Fruit fly (Drosophila melanogaster) whole organism, embryonic: ENCODE measurements around the gene CG17646.

Source experiments
- CG10267 ChIP-seq: fragments of 200-800 bp; sonication (Bioruptor generic); optimal IDR thresholded peaks from 2 replicates; lab custom pipeline; 2018; ENCODE audit warnings: missing biosample characterization, mild to moderate bottlenecking, missing genetic modification characterization, moderate library complexity
- CG10979 ChIP-seq: fragments of 200-800 bp; sonication (Bioruptor generic); optimal IDR thresholded peaks from 2 replicates; lab custom pipeline; 2018; ENCODE audit warnings: missing biosample characterization, mild to moderate bottlenecking, missing genetic modification characterization, moderate library complexity
- CG11093 ChIP-seq: fragments of 200-800 bp; sonication (Bioruptor generic); IDR thresholded peaks from 3 replicates; pipeline ENCODE4 v1.3.6; 2022; ENCODE audit warnings: missing biosample characterization, missing genetic modification characterization
- CG11247 ChIP-seq: fragments of 200-800 bp; sonication (Bioruptor generic); IDR thresholded peaks from 2 replicates; pipeline ENCODE4 v1.3.6; 2022; ENCODE audit warnings: missing biosample characterization, missing genetic modification characterization
- CG13287 ChIP-seq: fragments of 200-800 bp; sonication (Bioruptor generic); IDR thresholded peaks from 2 replicates; pipeline ENCODE4 v1.3.6; 2022; ENCODE audit warnings: missing biosample characterization, missing genetic modification characterization; ENCODE audit not compliant: partially characterized antibody
- CG14860 ChIP-seq: fragments of 200-800 bp; sonication (Bioruptor generic); IDR thresholded peaks from 3 replicates; pipeline ENCODE4 v1.3.6; 2022; ENCODE audit warnings: missing biosample characterization, missing genetic modification characterization; ENCODE audit not compliant: partially characterized antibody
- CG15514 ChIP-seq: fragments of 200-800 bp; sonication (Bioruptor generic); optimal IDR thresholded peaks from 3 replicates; lab custom pipeline; 2017; ENCODE audit warnings: missing biosample characterization, missing genetic modification characterization, mild to moderate bottlenecking, moderate library complexity, missing genetic modification reagents
- CG16779 ChIP-seq: fragments of 200-800 bp; sonication (Bioruptor generic); IDR thresholded peaks from 2 replicates; pipeline ENCODE4 v1.3.6; 2022; ENCODE audit warnings: missing biosample characterization, missing genetic modification characterization
- CG17186 ChIP-seq: fragments of 200-800 bp; sonication (Bioruptor generic); optimal IDR thresholded peaks from 3 replicates; lab custom pipeline; 2017; ENCODE audit warnings: missing biosample characterization, missing genetic modification reagents, missing genetic modification characterization
- CG18262 ChIP-seq: fragments of 200-800 bp; optimal IDR thresholded peaks from 3 replicates; lab custom pipeline; 2019; ENCODE audit warnings: missing biosample characterization, mild to moderate bottlenecking, missing genetic modification characterization, moderate library complexity
- CG2116 ChIP-seq: fragments of 200-800 bp; sonication (Bioruptor generic); optimal IDR thresholded peaks from 3 replicates; lab custom pipeline; 2018; ENCODE audit warnings: missing biosample characterization, mild to moderate bottlenecking, missing genetic modification characterization
- CG30431 ChIP-seq: fragments of 200-800 bp; sonication (Bioruptor generic); optimal IDR thresholded peaks from 2 replicates; lab custom pipeline; 2017; ENCODE audit warnings: missing biosample characterization, missing genetic modification characterization
- CG34224 ChIP-seq: fragments of 200-800 bp; sonication (Bioruptor generic); IDR thresholded peaks from 3 replicates; pipeline ENCODE4 v1.3.6; 2022; ENCODE audit warnings: missing biosample characterization, missing genetic modification characterization; ENCODE audit not compliant: partially characterized antibody
- CG4404 ChIP-seq: fragments of 200-800 bp; sonication (Bioruptor generic); IDR thresholded peaks from 2 replicates; pipeline ENCODE4 v1.3.6; 2022; ENCODE audit warnings: missing biosample characterization, missing genetic modification characterization
- CG5245 ChIP-seq: fragments of 200-800 bp; sonication (Bioruptor generic); optimal IDR thresholded peaks from 3 replicates; lab custom pipeline; 2016; ENCODE audit warnings: missing biosample characterization, missing genetic modification characterization
- CG6272 ChIP-seq: fragments of 200-800 bp; sonication (Bioruptor generic); IDR thresholded peaks from 2 replicates; pipeline ENCODE4 v1.3.6; 2022; ENCODE audit warnings: missing biosample characterization, missing genetic modification characterization
- CG6813 ChIP-seq: fragments of 200-800 bp; sonication (Bioruptor generic); optimal IDR thresholded peaks from 2 replicates; lab custom pipeline; 2017; ENCODE audit warnings: missing biosample characterization, missing genetic modification characterization, mild to moderate bottlenecking, moderate library complexity, missing genetic modification reagents
- CG8281 ChIP-seq: fragments of 200-800 bp; sonication (Bioruptor generic); optimal IDR thresholded peaks from 2 replicates; lab custom pipeline; 2018; ENCODE audit warnings: missing biosample characterization, mild to moderate bottlenecking, missing genetic modification characterization, moderate library complexity
- E2f2 ChIP-seq: fragments of 200-800 bp; sonication (Bioruptor generic); IDR thresholded peaks from 2 replicates; pipeline ENCODE4 v1.3.6; 2022; ENCODE audit warnings: missing biosample characterization, missing genetic modification characterization
- Eip74EF ChIP-seq, 2 experiments: fragments of 200-800 bp in 1 of 2; fragments of >200 bp in 1 of 2; sonication (Bioruptor generic) in 1 of 2; optimal IDR thresholded peaks; 2 replicates each; lab custom pipeline; 2017 to 2019; ENCODE audit warnings: missing biosample characterization in 2 of 2, missing genetic modification characterization in 2 of 2, mild to moderate bottlenecking in 1 of 2, moderate library complexity in 1 of 2
- Ets97D ChIP-seq: fragments of 200-800 bp; sonication (Bioruptor generic); optimal IDR thresholded peaks from 3 replicates; lab custom pipeline; 2016; ENCODE audit warnings: missing biosample characterization, missing genetic modification characterization
- HHEX ChIP-seq: fragments of 200-800 bp; sonication (Bioruptor generic); optimal IDR thresholded peaks from 3 replicates; lab custom pipeline; 2017; ENCODE audit warnings: missing biosample characterization, mild to moderate bottlenecking, missing genetic modification characterization, missing genetic modification reagents
- Hand ChIP-seq: fragments of 200-800 bp; sonication (Bioruptor generic); optimal IDR thresholded peaks from 2 replicates; lab custom pipeline; 2017; ENCODE audit warnings: mild to moderate bottlenecking, missing biosample characterization, missing genetic modification reagents, missing genetic modification characterization
- MBD-R2 ChIP-seq: fragments of 200-800 bp; sonication (Bioruptor generic); IDR thresholded peaks from 2 replicates; pipeline ENCODE4 v1.3.6; 2022; ENCODE audit warnings: missing biosample characterization, missing genetic modification characterization
- Med ChIP-seq: fragments of 200-800 bp; sonication (Bioruptor generic); peaks from one replicate; lab custom pipeline; 2016; ENCODE audit warnings: missing biosample characterization, missing genetic modification characterization, mild to moderate bottlenecking, inconsistent platforms, moderate library complexity
- Mes4 ChIP-seq: fragments of 200-800 bp; sonication (Bioruptor generic); optimal IDR thresholded peaks from 2 replicates; lab custom pipeline; 2016; ENCODE audit warnings: missing biosample characterization, missing genetic modification characterization
- TFAM ChIP-seq: fragments of 200-800 bp; sonication (Bioruptor generic); optimal IDR thresholded peaks from 2 replicates; lab custom pipeline; 2017; ENCODE audit warnings: missing biosample characterization, missing genetic modification characterization, inconsistent platforms
- cad ChIP-seq: fragments of >200 bp; optimal IDR thresholded peaks from 2 replicates; lab custom pipeline; 2017; ENCODE audit warnings: missing biosample characterization, missing genetic modification characterization
- chm ChIP-seq: fragments of 200-800 bp; sonication (Bioruptor generic); IDR thresholded peaks from 2 replicates; pipeline ENCODE4 v1.3.6; 2022; ENCODE audit warnings: missing biosample characterization, missing genetic modification characterization
- ci ChIP-seq: fragments of 200-800 bp; sonication (Bioruptor generic); IDR thresholded peaks from 3 replicates; pipeline ENCODE4 v1.3.6; 2022; ENCODE audit warnings: missing biosample characterization, missing genetic modification characterization
- crp ChIP-seq, 2 experiments: fragments of 200-800 bp; sonication (Bioruptor generic); optimal IDR thresholded peaks; 2 replicates in 1 of 2; 3 replicates in 1 of 2; lab custom pipeline; 2017; ENCODE audit warnings: missing biosample characterization in 2 of 2, missing genetic modification characterization in 2 of 2, mild to moderate bottlenecking in 1 of 2, moderate library complexity in 1 of 2
- eve ChIP-seq, 2 experiments: fragments of >200 bp; optimal IDR thresholded peaks; 2 replicates each; lab custom pipeline; 2017; ENCODE audit warnings: missing biosample characterization in 2 of 2, missing genetic modification characterization in 2 of 2
- hb ChIP-seq: fragments of 200-800 bp; sonication (Bioruptor generic); IDR thresholded peaks from 3 replicates; pipeline ENCODE4 v1.3.6; 2022; ENCODE audit warnings: missing biosample characterization, missing genetic modification characterization; ENCODE audit not compliant: partially characterized antibody
- insv ChIP-seq, 2 experiments: fragments of 200-800 bp; sonication (Bioruptor generic); optimal IDR thresholded peaks; 3 replicates each; lab custom pipeline; 2016 to 2018; ENCODE audit warnings: missing biosample characterization in 2 of 2, missing genetic modification characterization in 2 of 2
- kah ChIP-seq: fragments of 200-800 bp; sonication (Bioruptor generic); optimal IDR thresholded peaks from 2 replicates; lab custom pipeline; 2018; ENCODE audit warnings: missing biosample characterization, mild to moderate bottlenecking, missing genetic modification characterization
- lov ChIP-seq, 2 experiments: fragments of 200-800 bp in 1 of 2; fragments of >200 bp in 1 of 2; sonication (Bioruptor generic) in 1 of 2; IDR thresholded peaks in 1 of 2; optimal IDR thresholded peaks in 1 of 2; 2 replicates in 1 of 2; 3 replicates in 1 of 2; pipeline versions ENCODE4 v1.3.6 to Lab custom; 2017 to 2022; ENCODE audit warnings: missing biosample characterization in 1 of 2, missing genetic modification characterization in 1 of 2
- pzg ChIP-seq: fragments of 200-800 bp; sonication (Bioruptor generic); optimal IDR thresholded peaks from 3 replicates; lab custom pipeline; 2018; ENCODE audit warnings: missing biosample characterization, mild to moderate bottlenecking, missing genetic modification characterization, moderate library complexity
- sc ChIP-seq, 3 experiments: fragments of >200 bp in 2 of 3; fragments of 200-800 bp in 1 of 3; sonication (Bioruptor generic) in 1 of 3; optimal IDR thresholded peaks; 2 replicates in 2 of 3; 3 replicates in 1 of 3; lab custom pipeline; 2017; ENCODE audit warnings: mild to moderate bottlenecking in 1 of 3, missing biosample characterization in 1 of 3, missing genetic modification characterization in 1 of 3, missing genetic modification reagents in 1 of 3
- schlank ChIP-seq: fragments of 200-800 bp; sonication (Bioruptor generic); optimal IDR thresholded peaks from 2 replicates; lab custom pipeline; 2018; ENCODE audit warnings: missing biosample characterization, mild to moderate bottlenecking, missing genetic modification characterization
- sna ChIP-seq: fragments of 200-800 bp; sonication (Bioruptor generic); IDR thresholded peaks from 2 replicates; pipeline ENCODE4 v1.3.6; 2022; ENCODE audit warnings: missing biosample characterization, missing genetic modification characterization; ENCODE audit not compliant: partially characterized antibody
- sr ChIP-seq: fragments of 200-800 bp; sonication (Bioruptor generic); IDR thresholded peaks from 3 replicates; pipeline ENCODE4 v1.3.6; 2022; ENCODE audit warnings: missing biosample characterization, missing genetic modification characterization
- stwl ChIP-seq: fragments of 200-800 bp; sonication (Bioruptor generic); optimal IDR thresholded peaks from 3 replicates; lab custom pipeline; 2018; ENCODE audit warnings: missing biosample characterization, mild to moderate bottlenecking, missing genetic modification characterization, moderate library complexity
- sug ChIP-seq: fragments of 200-800 bp; optimal IDR thresholded peaks from 2 replicates; lab custom pipeline; 2019; ENCODE audit warnings: missing biosample characterization, mild to moderate bottlenecking, missing genetic modification characterization, moderate library complexity
- trem ChIP-seq: fragments of 200-800 bp; optimal IDR thresholded peaks from 3 replicates; lab custom pipeline; 2019; ENCODE audit warnings: missing biosample characterization, mild to moderate bottlenecking, missing genetic modification characterization, moderate library complexity
- unc-4 ChIP-seq: fragments of 200-800 bp; sonication (Bioruptor generic); IDR thresholded peaks from 2 replicates; pipeline ENCODE4 v1.3.6; 2022; ENCODE audit warnings: missing biosample characterization, missing genetic modification characterization; ENCODE audit not compliant: partially characterized antibody
- vvl ChIP-seq: fragments of 200-800 bp; sonication (Bioruptor generic); IDR thresholded peaks from 2 replicates; pipeline ENCODE4 v1.3.6; 2022; ENCODE audit warnings: missing biosample characterization, missing genetic modification characterization
- z ChIP-seq: fragments of 200-800 bp; sonication (Bioruptor generic); IDR thresholded peaks from 3 replicates; pipeline ENCODE4 v1.3.6; 2022; ENCODE audit warnings: missing biosample characterization, missing genetic modification characterization
- zfh1 ChIP-seq: fragments of 200-800 bp; sonication (Bioruptor generic); IDR thresholded peaks from 3 replicates; pipeline ENCODE4 v1.3.6; 2022; ENCODE audit warnings: missing biosample characterization, missing genetic modification characterization

Gene CG17646

dm6 chr2L:1732189-1732588, at the start of gene CG17646, which contains the start of gene CG17652:
Gene CG17646 (plus strand): TSS chr2L:1732524.
Gene CG17652 (minus strand): TSS chr2L:1732356.
- TF ChIP-seq Eip74EF (GFP tag; optimal IDR thresholded peaks at IDR 0.05; lab: Kevin White, UChicago) (peak in 1 of 2 experiments; percentile 64), cad (GFP tag; lab: Kevin White, UChicago) (no peak), CG15514 (GFP tag; lab: Kevin White, UChicago) (peak; percentile 13), CG10267 (tag; lab: Kevin White, UChicago) (peak; percentile 90), TFAM (GFP tag; lab: Kevin White, UChicago) (no peak), sr (peak; percentile 47; the same call in 1 of the 3 replicates), Mes4 (GFP tag; lab: Kevin White, UChicago) (no peak), z (GFP tag; lab: Robert Waterston, UW) (no peak), lov (optimal IDR thresholded peaks at IDR 0.05; lab: Kevin White, UChicago) (no peak), lov (GFP tag; IDR thresholded peaks at IDR 0.05; lab: Robert Waterston, UW) (0 out of 3 replicates have a peak, but pooled peaks have one; percentile 52), sna (0 out of 2 replicates have a peak, but pooled peaks have one; percentile 25), CG6813 (GFP tag; lab: Kevin White, UChicago) (peak; percentile 3), CG14860 (GFP tag; lab: Robert Waterston, UW) (no peak), CG5245 (no peak), CG11093 (GFP tag; lab: Robert Waterston, UW) (no peak), ci (GFP tag; lab: Robert Waterston, UW) (peak; percentile 69), hb (GFP tag; lab: Robert Waterston, UW) (no peak), CG8281 (tag; lab: Kevin White, UChicago) (no peak), MBD-R2 (GFP tag; lab: Robert Waterston, UW) (peak; percentile 71), CG13287 (peak; percentile 36; the same call in 1 of the 2 replicates), schlank (tag; lab: Kevin White, UChicago) (no peak), crp (GFP tag; optimal IDR thresholded peaks at IDR 0.05; lab: Kevin White, UChicago) (peak in 1 of 2 experiments; percentile 83), kah (GFP tag; lab: Kevin White, UChicago) (peak; percentile 40), pzg (GFP tag; lab: Kevin White, UChicago) (peak; percentile 65), unc-4 (GFP tag; lab: Robert Waterston, UW) (0 out of 2 replicates have a peak, but pooled peaks have one; percentile 25), Ets97D (GFP tag; lab: Kevin White, UChicago) (peak; percentile 64), CG30431 (GFP tag; lab: Kevin White, UChicago) (no peak), HHEX (GFP tag; lab: Kevin White, UChicago) (no peak), sc (optimal IDR thresholded peaks at IDR 0.05; lab: Kevin White, UChicago) (no peak), sc (GFP tag; optimal IDR thresholded peaks at IDR 0.05; lab: Kevin White, UChicago) (no peak), zfh1 (GFP tag; lab: Robert Waterston, UW) (0 out of 3 replicates have a peak, but pooled peaks have one; percentile 31), sug (tag; lab: Kevin White, UChicago) (no peak), CG18262 (peak; percentile 9), CG11247 (GFP tag; lab: Robert Waterston, UW) (no peak), CG16779 (GFP tag; lab: Robert Waterston, UW) (no peak), insv (GFP tag; optimal IDR thresholded peaks at IDR 0.05; lab: Kevin White, UChicago) (no peak), eve (GFP tag; optimal IDR thresholded peaks at IDR 0.05; lab: Kevin White, UChicago) (no peak), stwl (tag; lab: Kevin White, UChicago) (peak; percentile 33), CG17186 (GFP tag; lab: Kevin White, UChicago) (peak; percentile 97), Med (GFP tag; lab: Kevin White, UChicago) (peak; percentile 74), CG34224 (peak; percentile 13; the same call in 1 of the 3 replicates), Hand (GFP tag; lab: Kevin White, UChicago) (no peak), CG6272 (GFP tag; lab: Robert Waterston, UW) (no peak), vvl (GFP tag; lab: Robert Waterston, UW) (peak; percentile 35; the same call in 1 of the 2 replicates), CG4404 (GFP tag; lab: Robert Waterston, UW) (no peak), E2f2 (GFP tag; lab: Robert Waterston, UW) (peak; percentile 91), CG10979 (tag; lab: Kevin White, UChicago) (no peak), trem (peak; percentile 46), CG2116 (GFP tag; lab: Kevin White, UChicago) (peak; percentile 67), chm (GFP tag; lab: Robert Waterston, UW) (0 out of 2 replicates have a peak, but pooled peaks have one; percentile 51)
